Worm (Caenorhabditis elegans) whole organism, L1 larva: Measurements from ENCODE around the gene srg-61.

Source experiments
- elt-3 ChIP-seq, 6 experiments: fragments of 150-350 bp in 1 of 6; sonication (generic microtip); optimal IDR thresholded peaks; 2 replicates each; lab custom pipeline; 2017 to 2018; ENCODE audit warnings: missing biosample characterization in 6 of 6, missing genetic modification characterization in 6 of 6, inconsistent platforms in 1 of 6
- fkh-10 ChIP-seq: sonication (generic microtip); optimal IDR thresholded peaks from 2 replicates; lab custom pipeline; 2017; ENCODE audit warnings: missing biosample characterization, missing genetic modification reagents, missing genetic modification characterization
- hlh-4 ChIP-seq: sonication (generic microtip); optimal IDR thresholded peaks from 2 replicates; lab custom pipeline; 2016; ENCODE audit warnings: mild to moderate bottlenecking, missing genetic modification characterization, missing compliant biosample characterization
- jun-1 ChIP-seq: fragments of 150-350 bp; optimal IDR thresholded peaks from 2 replicates; lab custom pipeline; 2014; ENCODE audit warnings: missing biosample characterization, missing genetic modification reagents, missing genetic modification characterization
- nhr-12 ChIP-seq: sonication (generic microtip); optimal IDR thresholded peaks from 2 replicates; lab custom pipeline; 2017; ENCODE audit warnings: missing biosample characterization, missing genetic modification characterization
- nhr-237 ChIP-seq: fragments of 150-350 bp; optimal IDR thresholded peaks from 2 replicates; lab custom pipeline; 2014; ENCODE audit warnings: missing biosample characterization, missing genetic modification characterization
- nhr-85 ChIP-seq: sonication (generic microtip); peaks from one replicate; lab custom pipeline; 2016; ENCODE audit warnings: missing genetic modification characterization, inconsistent platforms, missing compliant biosample characterization
- skn-1 ChIP-seq: fragments of 150-350 bp; optimal IDR thresholded peaks from 2 replicates; lab custom pipeline; 2014; ENCODE audit warnings: missing biosample characterization, missing genetic modification characterization
- tbx-2 ChIP-seq: sonication (generic microtip); optimal IDR thresholded peaks from 2 replicates; lab custom pipeline; 2016; ENCODE audit warnings: missing genetic modification characterization, missing compliant biosample characterization
- unc-62 ChIP-seq: fragments of 150-350 bp; optimal IDR thresholded peaks from 2 replicates; lab custom pipeline; 2014; ENCODE audit warnings: missing biosample characterization, missing genetic modification reagents, missing genetic modification characterization
- zag-1 ChIP-seq: fragments of 150-350 bp; optimal IDR thresholded peaks from 2 replicates; lab custom pipeline; 2014; ENCODE audit warnings: missing biosample characterization, missing genetic modification characterization

DNA sequence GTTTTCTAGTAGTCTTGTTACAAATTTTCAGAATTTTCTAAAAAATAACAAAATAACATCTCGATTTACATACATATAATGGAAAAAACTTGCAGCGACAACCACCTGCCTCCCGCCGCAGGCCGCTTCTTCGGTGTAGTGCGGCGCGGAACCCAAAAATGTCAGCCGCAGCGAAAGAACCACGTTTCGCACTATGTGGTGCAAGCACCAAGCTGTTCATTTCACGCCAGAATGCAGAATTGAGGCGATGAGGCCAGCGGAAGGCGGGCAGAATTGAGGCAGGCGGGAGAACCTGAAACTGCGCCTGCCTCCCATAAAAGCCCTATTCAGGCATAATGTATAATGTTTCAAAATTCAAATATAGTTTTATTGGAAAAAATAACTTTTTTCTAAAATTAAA lies 21.3 kb upstream of the srg-61 start:
- TF ChIP-seq zag-1 (tag; lab: Kevin White, UChicago) (no peak), tbx-2 (tag; lab: Kevin White, UChicago) (no peak), skn-1 (tag; lab: Kevin White, UChicago) (no peak), jun-1 (tag; lab: Kevin White, UChicago) (no peak), fkh-10 (GFP tag; lab: Kevin White, UChicago) (no peak), nhr-237 (tag; lab: Kevin White, UChicago) (no peak), nhr-85 (tag; lab: Kevin White, UChicago) (no peak), unc-62 (GFP tag; lab: Kevin White, UChicago) (no peak), nhr-12 (tag; lab: Kevin White, UChicago) (no peak), elt-3 (tag; optimal IDR thresholded peaks at IDR 0.05; lab: Kevin White, UChicago) (no peak), hlh-4 (no peak)
